Fruit fly (Drosophila melanogaster) whole organism, embryonic: ENCODE results near the gene sqh.

Experiments used
- Aef1 ChIP-seq: fragments of 200-800 bp; sonication (Bioruptor generic); IDR thresholded peaks from 3 replicates; pipeline ENCODE4 v1.3.6; 2022; ENCODE audit warnings: missing biosample characterization, missing genetic modification characterization
- CG10543 ChIP-seq: fragments of 200-800 bp; sonication (Bioruptor generic); optimal IDR thresholded peaks from 3 replicates; lab custom pipeline; 2017; ENCODE audit warnings: missing biosample characterization, mild to moderate bottlenecking, missing genetic modification characterization, moderate library complexity
- CG11695 ChIP-seq: fragments of 200-800 bp; sonication (Bioruptor generic); IDR thresholded peaks from 3 replicates; pipeline ENCODE4 v1.3.6; 2022; ENCODE audit warnings: missing biosample characterization, missing genetic modification characterization
- CG11723 ChIP-seq: fragments of 200-800 bp; sonication (Bioruptor generic); optimal IDR thresholded peaks from 2 replicates; lab custom pipeline; 2017; ENCODE audit warnings: missing biosample characterization, mild to moderate bottlenecking, missing genetic modification characterization
- CG12219 ChIP-seq: fragments of 200-800 bp; sonication (Bioruptor generic); optimal IDR thresholded peaks from 3 replicates; lab custom pipeline; 2018; ENCODE audit warnings: missing biosample characterization, mild to moderate bottlenecking, missing genetic modification characterization
- CG12236 ChIP-seq: fragments of 200-800 bp; sonication (Bioruptor generic); optimal IDR thresholded peaks from 2 replicates; lab custom pipeline; 2016; ENCODE audit warnings: missing biosample characterization, missing genetic modification characterization
- CG12391 ChIP-seq: fragments of 200-800 bp; sonication (Bioruptor generic); optimal IDR thresholded peaks from 3 replicates; lab custom pipeline; 2018; ENCODE audit warnings: missing biosample characterization, mild to moderate bottlenecking, missing genetic modification characterization, moderate library complexity
- CG12659 ChIP-seq: fragments of 200-800 bp; sonication (Bioruptor generic); optimal IDR thresholded peaks from 3 replicates; lab custom pipeline; 2017; ENCODE audit warnings: mild to moderate bottlenecking, missing biosample characterization, missing genetic modification reagents, missing genetic modification characterization
- CG13123 ChIP-seq: fragments of 200-800 bp; sonication (Bioruptor generic); optimal IDR thresholded peaks from 2 replicates; lab custom pipeline; 2016; ENCODE audit warnings: missing biosample characterization, missing genetic modification characterization
- CG14710 ChIP-seq: fragments of 200-800 bp; sonication (Bioruptor generic); optimal IDR thresholded peaks from 3 replicates; lab custom pipeline; 2019; ENCODE audit warnings: missing biosample characterization, mild to moderate bottlenecking, missing genetic modification characterization, moderate library complexity
- CG14965 ChIP-seq: fragments of 200-800 bp; sonication (Bioruptor generic); optimal IDR thresholded peaks from 2 replicates; lab custom pipeline; 2016; ENCODE audit warnings: missing biosample characterization, missing genetic modification characterization, borderline replicate concordance
- CG15269 ChIP-seq: fragments of 200-800 bp; sonication (Bioruptor generic); optimal IDR thresholded peaks from 2 replicates; lab custom pipeline; 2018; ENCODE audit warnings: missing biosample characterization, mild to moderate bottlenecking, missing genetic modification characterization, moderate library complexity
- CG2116 ChIP-seq: fragments of 200-800 bp; sonication (Bioruptor generic); optimal IDR thresholded peaks from 3 replicates; lab custom pipeline; 2018; ENCODE audit warnings: missing biosample characterization, mild to moderate bottlenecking, missing genetic modification characterization
- CG2120 ChIP-seq: fragments of 200-800 bp; sonication (Bioruptor generic); optimal IDR thresholded peaks from 3 replicates; lab custom pipeline; 2016; ENCODE audit warnings: missing biosample characterization, missing genetic modification characterization
- CG6175 ChIP-seq: fragments of 200-800 bp; sonication (Bioruptor generic); IDR thresholded peaks from 3 replicates; pipeline ENCODE4 v1.3.6; 2022; ENCODE audit warnings: missing biosample characterization, missing genetic modification characterization
- CG7839 ChIP-seq: fragments of 200-800 bp; sonication (Bioruptor generic); optimal IDR thresholded peaks from 3 replicates; lab custom pipeline; 2018; ENCODE audit warnings: missing biosample characterization, mild to moderate bottlenecking, missing genetic modification characterization, moderate library complexity
- CG8089 ChIP-seq: fragments of 200-800 bp; sonication (Bioruptor generic); optimal IDR thresholded peaks from 3 replicates; lab custom pipeline; 2016; ENCODE audit warnings: missing biosample characterization, missing genetic modification characterization
- Chrac-16 ChIP-seq: fragments of 200-800 bp; sonication (Bioruptor generic); optimal IDR thresholded peaks from 3 replicates; lab custom pipeline; 2016; ENCODE audit warnings: missing biosample characterization, missing genetic modification characterization
- Dbx ChIP-seq: fragments of 200-800 bp; sonication (Bioruptor generic); IDR thresholded peaks from 3 replicates; pipeline ENCODE4 v1.3.6; 2022; ENCODE audit warnings: missing biosample characterization, missing genetic modification characterization
- Fer1 ChIP-seq: fragments of 200-800 bp; sonication (Bioruptor generic); optimal IDR thresholded peaks from 2 replicates; lab custom pipeline; 2017; ENCODE audit warnings: missing biosample characterization, mild to moderate bottlenecking, missing genetic modification characterization
- H2.0 ChIP-seq: fragments of 200-800 bp; sonication (Bioruptor generic); IDR thresholded peaks from 2 replicates; pipeline ENCODE4 v1.3.6; 2022; ENCODE audit warnings: missing biosample characterization, missing genetic modification characterization
- HLH3B ChIP-seq: fragments of 200-800 bp; sonication (Bioruptor generic); IDR thresholded peaks from 2 replicates; pipeline ENCODE4 v1.3.6; 2022; ENCODE audit warnings: missing biosample characterization, missing genetic modification characterization
- Hand ChIP-seq: fragments of 200-800 bp; sonication (Bioruptor generic); optimal IDR thresholded peaks from 2 replicates; lab custom pipeline; 2017; ENCODE audit warnings: mild to moderate bottlenecking, missing biosample characterization, missing genetic modification reagents, missing genetic modification characterization
- Med ChIP-seq: fragments of 200-800 bp; sonication (Bioruptor generic); peaks from one replicate; lab custom pipeline; 2016; ENCODE audit warnings: missing biosample characterization, missing genetic modification characterization, mild to moderate bottlenecking, inconsistent platforms, moderate library complexity
- Nf-YC ChIP-seq: fragments of 200-800 bp; optimal IDR thresholded peaks from 3 replicates; lab custom pipeline; 2019; ENCODE audit warnings: missing biosample characterization, mild to moderate bottlenecking, missing genetic modification characterization, moderate library complexity
- Oaz ChIP-seq: fragments of 200-800 bp; sonication (Bioruptor generic); IDR thresholded peaks from 2 replicates; pipeline ENCODE4 v1.3.6; 2022; ENCODE audit warnings: missing biosample characterization, missing genetic modification characterization
- Sin3A ChIP-seq: fragments of >200 bp; optimal IDR thresholded peaks from 2 replicates; lab custom pipeline; 2018
- Usf ChIP-seq: fragments of 200-800 bp; sonication (Bioruptor generic); optimal IDR thresholded peaks from 2 replicates; lab custom pipeline; 2017; ENCODE audit warnings: missing genotype, missing biosample characterization, missing genetic modification characterization
- bab2 ChIP-seq: fragments of 200-800 bp; sonication (Bioruptor generic); optimal IDR thresholded peaks from 2 replicates; lab custom pipeline; 2016; ENCODE audit warnings: missing biosample characterization, missing genetic modification characterization
- br ChIP-seq: fragments of >200 bp; optimal IDR thresholded peaks from 2 replicates; lab custom pipeline; 2017
- bsh ChIP-seq, 2 experiments: fragments of 200-800 bp; sonication (Bioruptor generic); optimal IDR thresholded peaks; 2 replicates each; lab custom pipeline; 2017 to 2018; ENCODE audit warnings: mild to moderate bottlenecking in 2 of 2, missing biosample characterization in 2 of 2, missing genetic modification characterization in 2 of 2, moderate library complexity in 1 of 2
- ci ChIP-seq: fragments of 200-800 bp; sonication (Bioruptor generic); IDR thresholded peaks from 3 replicates; pipeline ENCODE4 v1.3.6; 2022; ENCODE audit warnings: missing biosample characterization, missing genetic modification characterization
- dysf ChIP-seq: fragments of 200-800 bp; sonication (Bioruptor generic); IDR thresholded peaks from 3 replicates; pipeline ENCODE4 v1.3.6; 2022; ENCODE audit warnings: missing biosample characterization, missing genetic modification characterization
- ewg ChIP-seq: fragments of 200-800 bp; sonication (Bioruptor generic); optimal IDR thresholded peaks from 3 replicates; lab custom pipeline; 2017; ENCODE audit warnings: mild to moderate bottlenecking, missing biosample characterization, missing genetic modification reagents, missing genetic modification characterization
- fu2 ChIP-seq: fragments of 200-800 bp; sonication (Bioruptor generic); optimal IDR thresholded peaks from 2 replicates; lab custom pipeline; 2016; ENCODE audit warnings: missing biosample characterization, missing genetic modification characterization
- gce ChIP-seq: fragments of 200-800 bp; sonication (Bioruptor generic); IDR thresholded peaks from 3 replicates; pipeline ENCODE4 v1.3.6; 2022; ENCODE audit warnings: missing biosample characterization, missing genetic modification characterization
- inv ChIP-seq: fragments of 200-800 bp; sonication (Bioruptor generic); IDR thresholded peaks from 2 replicates; pipeline ENCODE4 v1.3.6; 2022; ENCODE audit warnings: missing biosample characterization, missing genetic modification characterization; ENCODE audit not compliant: partially characterized antibody
- jigr1 ChIP-seq: fragments of 200-800 bp; sonication (Bioruptor generic); IDR thresholded peaks from 3 replicates; pipeline ENCODE4 v1.3.6; 2022; ENCODE audit warnings: missing biosample characterization, missing genetic modification characterization
- ken ChIP-seq: fragments of 200-800 bp; sonication (Bioruptor generic); IDR thresholded peaks from 3 replicates; pipeline ENCODE4 v1.3.6; 2022; ENCODE audit warnings: missing biosample characterization, missing genetic modification characterization
- lilli ChIP-seq: fragments of 200-800 bp; sonication (Bioruptor generic); optimal IDR thresholded peaks from 3 replicates; lab custom pipeline; 2016; ENCODE audit warnings: missing biosample characterization, missing genetic modification characterization
- lov ChIP-seq, 2 experiments: fragments of 200-800 bp in 1 of 2; fragments of >200 bp in 1 of 2; sonication (Bioruptor generic) in 1 of 2; IDR thresholded peaks in 1 of 2; optimal IDR thresholded peaks in 1 of 2; 2 replicates in 1 of 2; 3 replicates in 1 of 2; pipeline versions ENCODE4 v1.3.6 to Lab custom; 2017 to 2022; ENCODE audit warnings: missing biosample characterization in 1 of 2, missing genetic modification characterization in 1 of 2
- pzg ChIP-seq: fragments of 200-800 bp; sonication (Bioruptor generic); optimal IDR thresholded peaks from 3 replicates; lab custom pipeline; 2018; ENCODE audit warnings: missing biosample characterization, mild to moderate bottlenecking, missing genetic modification characterization, moderate library complexity
- row ChIP-seq: fragments of 200-800 bp; sonication (Bioruptor generic); IDR thresholded peaks from 3 replicates; pipeline ENCODE4 v1.3.6; 2022; ENCODE audit warnings: missing biosample characterization, missing genetic modification characterization
- shn ChIP-seq: fragments of 200-800 bp; sonication (Bioruptor generic); optimal IDR thresholded peaks from 3 replicates; lab custom pipeline; 2016; ENCODE audit warnings: missing biosample characterization, missing genetic modification characterization
- sisA ChIP-seq: fragments of 200-800 bp; sonication (Bioruptor generic); IDR thresholded peaks from 2 replicates; pipeline ENCODE4 v1.3.6; 2022; ENCODE audit warnings: missing biosample characterization, missing genetic modification characterization
- sqz ChIP-seq: fragments of 200-800 bp; sonication (Bioruptor generic); optimal IDR thresholded peaks from 3 replicates; lab custom pipeline; 2018; ENCODE audit warnings: missing biosample characterization, mild to moderate bottlenecking, missing genetic modification characterization
- sr ChIP-seq: fragments of 200-800 bp; sonication (Bioruptor generic); IDR thresholded peaks from 3 replicates; pipeline ENCODE4 v1.3.6; 2022; ENCODE audit warnings: missing biosample characterization, missing genetic modification characterization
- stc ChIP-seq: fragments of 200-800 bp; sonication (Bioruptor generic); IDR thresholded peaks from 2 replicates; pipeline ENCODE4 v1.3.6; 2022; ENCODE audit warnings: missing biosample characterization, missing genetic modification characterization
- trem ChIP-seq: fragments of 200-800 bp; optimal IDR thresholded peaks from 3 replicates; lab custom pipeline; 2019; ENCODE audit warnings: missing biosample characterization, mild to moderate bottlenecking, missing genetic modification characterization, moderate library complexity
- trh ChIP-seq: fragments of 200-800 bp; sonication (Bioruptor generic); optimal IDR thresholded peaks from 2 replicates; lab custom pipeline; 2016; ENCODE audit warnings: missing biosample characterization, missing genetic modification characterization

sqh gene

dm6 chrX:6267187-6267711 is 42.3 kb upstream of the sqh start, which contains the start of gene schlank (continued):
- TF ChIP-seq Sin3A (lab: Kevin White, UChicago) (peak; percentile 37), Aef1 (GFP tag; lab: Robert Waterston, UW) (peak; percentile 30; the same call in 1 of the 3 replicates), Usf (GFP tag; lab: Kevin White, UChicago) (no peak), CG12391 (tag; lab: Kevin White, UChicago) (peak; percentile 52), ken (GFP tag; lab: Robert Waterston, UW) (peak; percentile 66), CG14710 (tag; lab: Kevin White, UChicago) (peak; percentile 62), Chrac-16 (GFP tag; lab: Kevin White, UChicago) (peak; percentile 41), dysf (GFP tag; lab: Robert Waterston, UW) (peak; percentile 74), gce (GFP tag; lab: Robert Waterston, UW) (no peak), trh (GFP tag; lab: Kevin White, UChicago) (no peak), Med (GFP tag; lab: Kevin White, UChicago) (peak; percentile 85), sisA (GFP tag; lab: Robert Waterston, UW) (peak; percentile 74), CG14965 (GFP tag; lab: Kevin White, UChicago) (no peak), CG13123 (GFP tag; lab: Kevin White, UChicago) (no peak), CG11695 (GFP tag; lab: Robert Waterston, UW) (peak; percentile 51; the same call in 1 of the 3 replicates), ci (GFP tag; lab: Robert Waterston, UW) (peak; percentile 81), Hand (GFP tag; lab: Kevin White, UChicago) (no peak), CG12659 (GFP tag; lab: Kevin White, UChicago) (peak; percentile 45), row (GFP tag; lab: Robert Waterston, UW) (peak; percentile 91), br (lab: Kevin White, UChicago) (no peak), stc (GFP tag; lab: Robert Waterston, UW) (0 out of 2 replicates have a peak, but pooled peaks have one; percentile 49), lov (optimal IDR thresholded peaks at IDR 0.05; lab: Kevin White, UChicago) (no peak), lov (GFP tag; IDR thresholded peaks at IDR 0.05; lab: Robert Waterston, UW) (no peak), CG12236 (no peak), CG6175 (GFP tag; lab: Robert Waterston, UW) (no peak), CG7839 (tag; lab: Kevin White, UChicago) (no peak), jigr1 (GFP tag; lab: Robert Waterston, UW) (0 out of 3 replicates have a peak, but pooled peaks have one; percentile 46), lilli (peak; percentile 72), CG8089 (GFP tag; lab: Kevin White, UChicago) (peak; percentile 47), CG15269 (tag; lab: Kevin White, UChicago) (no peak), shn (GFP tag; lab: Kevin White, UChicago) (peak; percentile 55), CG11723 (GFP tag; lab: Kevin White, UChicago) (peak; percentile 28), HLH3B (GFP tag; lab: Robert Waterston, UW) (peak; percentile 53; the same call in 1 of the 2 replicates), CG10543 (peak; percentile 49), Nf-YC (tag; lab: Kevin White, UChicago) (peak; percentile 22), pzg (GFP tag; lab: Kevin White, UChicago) (peak; percentile 76), bab2 (GFP tag; lab: Kevin White, UChicago) (peak; percentile 62), fu2 (GFP tag; lab: Kevin White, UChicago) (peak; percentile 59), ewg (GFP tag; lab: Kevin White, UChicago) (peak; percentile 39), Dbx (0 out of 3 replicates have a peak, but pooled peaks have one; percentile 36), Oaz (GFP tag; lab: Robert Waterston, UW) (peak; percentile 47), CG2116 (GFP tag; lab: Kevin White, UChicago) (no peak), Fer1 (peak; percentile 10), CG2120 (GFP tag; lab: Kevin White, UChicago) (peak; percentile 70), bsh (GFP tag; optimal IDR thresholded peaks at IDR 0.05; lab: Kevin White, UChicago) (peak in 1 of 2 experiments; percentile 38), CG12219 (peak; percentile 40), H2.0 (GFP tag; lab: Robert Waterston, UW) (peak; percentile 63), sqz (no peak), trem (peak; percentile 10), sr (GFP tag; lab: Robert Waterston, UW) (no peak), inv (no peak)
